Fruit fly (Drosophila melanogaster) whole organism, pupa: ENCODE data around the gene vas.

ENCODE experiments used
- CG10348 ChIP-seq: fragments of 200-800 bp; sonication (Bioruptor generic); IDR thresholded peaks from 2 replicates; pipeline ENCODE4 v1.3.6; 2022; ENCODE audit warnings: missing biosample characterization, missing genetic modification characterization
- CG12605 ChIP-seq: fragments of 200-800 bp; sonication (Bioruptor generic); IDR thresholded peaks from 2 replicates; pipeline ENCODE4 v1.3.6; 2022; ENCODE audit warnings: missing biosample characterization, missing genetic modification characterization
- CG13204 ChIP-seq: fragments of 200-800 bp; sonication (Bioruptor generic); optimal IDR thresholded peaks from 2 replicates; lab custom pipeline; 2018; ENCODE audit warnings: missing biosample characterization, mild to moderate bottlenecking, missing genetic modification characterization, moderate library complexity
- CG14655 ChIP-seq: fragments of 200-800 bp; sonication (Bioruptor generic); optimal IDR thresholded peaks from 3 replicates; lab custom pipeline; 2017; ENCODE audit warnings: mild to moderate bottlenecking, missing biosample characterization, missing genetic modification reagents, missing genetic modification characterization
- CG15710 ChIP-seq: fragments of 200-800 bp; sonication (Bioruptor generic); optimal IDR thresholded peaks from 2 replicates; lab custom pipeline; 2018; ENCODE audit warnings: missing biosample characterization, mild to moderate bottlenecking, missing genetic modification characterization, moderate library complexity
- CG17806 ChIP-seq: fragments of 200-800 bp; sonication (Bioruptor generic); optimal IDR thresholded peaks from 2 replicates; lab custom pipeline; 2018; ENCODE audit warnings: missing biosample characterization, mild to moderate bottlenecking, missing genetic modification characterization, moderate library complexity
- CG32121 ChIP-seq: fragments of 200-800 bp; sonication (Bioruptor generic); IDR thresholded peaks from 2 replicates; pipeline ENCODE4 v1.3.6; 2022; ENCODE audit warnings: missing biosample characterization, missing genetic modification characterization
- CG34367 ChIP-seq: fragments of 200-800 bp; sonication (Bioruptor generic); optimal IDR thresholded peaks from 2 replicates; lab custom pipeline; 2018; ENCODE audit warnings: missing biosample characterization, mild to moderate bottlenecking, missing genetic modification characterization
- CG4496 ChIP-seq: fragments of 200-800 bp; sonication (Bioruptor generic); IDR thresholded peaks from 3 replicates; pipeline ENCODE4 v1.3.6; 2022; ENCODE audit warnings: missing biosample characterization, missing genetic modification characterization
- CG8159 ChIP-seq: fragments of 200-800 bp; sonication (Bioruptor generic); optimal IDR thresholded peaks from 3 replicates; lab custom pipeline; 2018; ENCODE audit warnings: missing biosample characterization, mild to moderate bottlenecking, missing genetic modification characterization, moderate library complexity
- CG8301 ChIP-seq: fragments of 200-800 bp; sonication (Bioruptor generic); optimal IDR thresholded peaks from 2 replicates; lab custom pipeline; 2018; ENCODE audit warnings: missing biosample characterization, mild to moderate bottlenecking, missing genetic modification characterization
- CG9948 ChIP-seq: fragments of 200-800 bp; sonication (Bioruptor generic); optimal IDR thresholded peaks from 2 replicates; lab custom pipeline; 2018; ENCODE audit warnings: missing biosample characterization, mild to moderate bottlenecking, missing genetic modification characterization, moderate library complexity
- D1 ChIP-seq: fragments of 200-800 bp; sonication (Bioruptor generic); optimal IDR thresholded peaks from 2 replicates; lab custom pipeline; 2018; ENCODE audit warnings: missing biosample characterization, mild to moderate bottlenecking, missing genetic modification characterization, moderate library complexity
- EcR ChIP-seq: fragments of 200-800 bp; sonication (Bioruptor generic); optimal IDR thresholded peaks from 3 replicates; lab custom pipeline; 2019; ENCODE audit warnings: missing biosample characterization, missing genetic modification characterization, mild to moderate bottlenecking, moderate library complexity, missing genetic modification reagents
- Ets98B ChIP-seq: fragments of 200-800 bp; sonication (Bioruptor generic); IDR thresholded peaks from 2 replicates; pipeline ENCODE4 v1.3.6; 2022; ENCODE audit warnings: missing biosample characterization, missing genetic modification characterization
- Pif1A ChIP-seq: fragments of 200-800 bp; sonication (Bioruptor generic); optimal IDR thresholded peaks from 3 replicates; lab custom pipeline; 2016; ENCODE audit warnings: missing biosample characterization, missing genetic modification characterization
- Pif1B ChIP-seq: fragments of 200-800 bp; sonication (Bioruptor generic); optimal IDR thresholded peaks from 3 replicates; lab custom pipeline; 2016; ENCODE audit warnings: missing biosample characterization, missing genetic modification characterization
- Snoo ChIP-seq: fragments of 200-800 bp; sonication (Bioruptor generic); optimal IDR thresholded peaks from 3 replicates; lab custom pipeline; 2017; ENCODE audit warnings: missing biosample characterization, mild to moderate bottlenecking, missing genetic modification characterization, inconsistent platforms
- fd96Ca ChIP-seq: fragments of 200-800 bp; sonication (Bioruptor generic); IDR thresholded peaks from 3 replicates; pipeline ENCODE4 v1.3.6; 2022; ENCODE audit warnings: missing biosample characterization, missing genetic modification characterization
- gl ChIP-seq: fragments of 200-800 bp; sonication (Bioruptor generic); optimal IDR thresholded peaks from 2 replicates; lab custom pipeline; 2018; ENCODE audit warnings: missing biosample characterization, mild to moderate bottlenecking, missing genetic modification characterization
- rn ChIP-seq: fragments of 200-800 bp; sonication (Bioruptor generic); IDR thresholded peaks from 2 replicates; pipeline ENCODE4 v1.3.6; 2022; ENCODE audit warnings: missing biosample characterization, missing genetic modification characterization

vas gene

DNA sequence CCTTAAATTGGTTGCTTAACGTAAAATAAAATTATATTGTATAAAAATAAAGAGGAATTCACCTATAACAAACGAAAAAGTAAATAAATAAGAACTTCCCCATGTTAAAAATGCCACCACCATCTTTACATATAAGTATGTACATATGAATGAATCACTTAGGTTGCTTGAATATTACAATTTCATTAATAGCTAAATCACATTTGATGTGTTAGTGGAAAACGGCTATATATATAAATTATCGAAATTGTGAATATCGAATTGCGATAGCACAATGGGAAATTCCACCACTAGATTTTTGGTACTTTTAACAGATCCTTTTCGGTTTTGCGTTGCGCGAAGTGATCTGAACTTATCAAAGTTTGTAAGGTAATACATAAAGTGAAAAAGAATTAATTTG lies at the start of gene vas, which contains the start of gene solo:
vas (plus strand) TSS at position 289 of the 400 bp plus-strand sequence.
solo (plus strand) TSS at position 289 of the 400 bp plus-strand sequence.
- TF ChIP-seq CG15710 (tag; lab: Kevin White, UChicago) = peak; percentile 35
- TF ChIP-seq D1 (tag; lab: Kevin White, UChicago) = no peak
- TF ChIP-seq CG13204 (GFP tag; lab: Kevin White, UChicago) = no peak
- TF ChIP-seq fd96Ca (GFP tag; lab: Robert Waterston, UW) = no peak
- TF ChIP-seq CG10348 = no peak
- 0 out of 2 replicates have a peak, but pooled peaks have one; percentile 35 for TF ChIP-seq CG32121 (GFP tag; lab: Robert Waterston, UW)
- TF ChIP-seq CG8301 (tag; lab: Kevin White, UChicago) = peak; percentile 14
- peak; percentile 19 for TF ChIP-seq CG17806 (tag; lab: Kevin White, UChicago)

DNA sequence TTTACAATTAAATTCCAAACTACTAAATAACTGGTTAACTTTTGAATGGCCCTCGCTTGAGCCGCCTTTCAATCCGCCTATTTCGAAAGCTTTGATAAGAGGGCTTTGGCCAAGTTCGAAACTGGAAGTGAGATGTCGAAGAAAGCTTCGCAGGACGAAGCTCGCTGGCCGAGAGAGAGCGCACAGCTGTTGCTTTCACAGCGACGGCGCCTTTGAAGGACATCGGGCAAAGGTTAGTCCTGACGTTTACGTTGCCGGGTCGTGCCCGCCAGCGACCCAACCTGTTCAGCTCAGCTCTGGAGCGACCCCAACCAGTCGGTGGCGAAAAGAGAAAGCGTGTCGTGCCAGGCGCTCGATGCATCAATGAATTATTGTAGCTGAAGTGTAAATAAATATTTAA lies 49.7 kb upstream of the vas start:
- TF ChIP-seq CG10348 (no peak), EcR (no peak), CG9948 (tag; lab: Kevin White, UChicago) (no peak), CG15710 (tag; lab: Kevin White, UChicago) (no peak), fd96Ca (GFP tag; lab: Robert Waterston, UW) (no peak), gl (tag; lab: Kevin White, UChicago) (no peak)

DNA sequence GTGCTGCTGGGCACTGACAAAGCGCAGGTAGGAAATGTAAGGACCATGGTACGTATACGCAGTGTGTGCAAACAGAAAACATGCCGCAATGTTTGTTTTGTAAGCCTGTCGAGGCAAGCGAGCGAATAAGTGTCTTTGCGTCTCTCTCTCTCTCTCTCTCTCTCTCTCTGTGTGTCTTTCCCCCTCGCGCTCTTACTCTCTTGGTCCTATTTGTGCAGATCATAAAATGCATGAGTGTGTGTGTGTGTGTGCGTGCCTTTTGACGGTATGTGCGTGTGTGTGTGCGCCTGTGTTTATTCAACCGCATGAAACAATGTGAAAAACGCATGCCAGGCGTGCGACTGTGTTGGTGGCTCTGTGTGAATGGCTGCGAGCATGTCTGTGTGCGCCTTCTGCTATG lies 47.9 kb upstream of the vas start:
- TF ChIP-seq D1 (tag; lab: Kevin White, UChicago) (no peak), CG9948 (tag; lab: Kevin White, UChicago) (no peak), CG4496 (GFP tag; lab: Robert Waterston, UW) (0 out of 3 replicates have a peak, but pooled peaks have one; percentile 10), CG15710 (tag; lab: Kevin White, UChicago) (no peak)

DNA sequence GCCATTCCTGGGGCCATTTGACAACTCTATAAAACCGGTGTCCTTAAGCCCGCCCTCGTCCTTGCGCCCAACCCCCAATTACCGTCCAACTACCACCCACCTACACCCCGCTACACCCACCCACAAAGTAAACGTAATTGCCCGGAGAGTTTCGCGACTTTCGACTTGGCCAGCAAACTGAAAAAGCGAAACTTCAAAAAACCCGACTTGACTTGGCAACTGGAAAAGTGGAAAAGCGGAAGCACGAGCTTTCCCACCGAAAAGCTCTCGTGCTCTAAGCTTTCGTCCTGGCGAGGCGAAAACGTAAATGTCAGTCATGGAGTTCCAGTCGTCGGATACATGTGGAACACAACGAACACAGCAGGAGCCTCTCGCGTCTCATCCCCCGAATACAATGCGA lies 45.4 kb upstream of the vas start, which contains the start of gene GABA-B-R1:
GABA-B-R1 (plus strand) TSS at position 301 of the 400 bp plus-strand sequence.
- TF ChIP-seq rn (GFP tag; lab: Robert Waterston, UW) = no peak
- no peak for TF ChIP-seq CG13204 (GFP tag; lab: Kevin White, UChicago)
- TF ChIP-seq Ets98B (GFP tag; lab: Robert Waterston, UW) = no peak
- no peak for TF ChIP-seq CG10348
- no peak for TF ChIP-seq gl (tag; lab: Kevin White, UChicago)
- TF ChIP-seq Pif1A (GFP tag; lab: Kevin White, UChicago) = no peak
- TF ChIP-seq CG12605 (GFP tag; lab: Robert Waterston, UW) = no peak
- no peak for TF ChIP-seq EcR
- no peak for TF ChIP-seq fd96Ca (GFP tag; lab: Robert Waterston, UW)
- TF ChIP-seq CG8159 (tag; lab: Kevin White, UChicago) = no peak
- TF ChIP-seq CG14655 (GFP tag; lab: Kevin White, UChicago) = no peak
- no peak for TF ChIP-seq CG8301 (tag; lab: Kevin White, UChicago)
- TF ChIP-seq Pif1B = no peak
- TF ChIP-seq Snoo = no peak
- no peak for TF ChIP-seq CG9948 (tag; lab: Kevin White, UChicago)
- TF ChIP-seq, all 21 proteins: peak for 0

DNA sequence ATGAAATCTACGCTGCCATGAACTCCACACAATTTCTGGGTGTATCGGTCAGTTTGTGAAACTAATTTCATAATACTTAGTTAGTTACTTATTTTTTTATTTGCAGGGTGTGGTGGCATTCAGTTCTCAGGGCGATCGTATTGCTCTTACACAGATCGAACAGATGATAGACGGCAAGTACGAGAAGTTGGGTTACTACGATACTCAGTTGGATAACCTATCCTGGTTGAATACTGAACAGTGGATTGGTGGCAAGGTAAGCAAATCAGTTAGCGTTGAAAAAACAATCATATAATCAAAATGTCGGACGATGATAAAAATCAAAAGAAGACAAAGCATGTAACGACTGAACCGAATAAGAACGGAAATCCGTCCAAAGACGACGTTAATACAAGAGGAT lies 34.9 kb upstream of the vas start, which contains the start of gene CG33310:
CG33310 (plus strand) TSS at position 301 of the 400 bp plus-strand sequence.
- TF ChIP-seq rn (GFP tag; lab: Robert Waterston, UW) = no peak
- TF ChIP-seq Snoo = no peak
- no peak for TF ChIP-seq CG15710 (tag; lab: Kevin White, UChicago)
- TF ChIP-seq fd96Ca (GFP tag; lab: Robert Waterston, UW) = no peak
- TF ChIP-seq CG12605 (GFP tag; lab: Robert Waterston, UW) = no peak
- TF ChIP-seq CG8301 (tag; lab: Kevin White, UChicago) = no peak
- TF ChIP-seq CG4496 (GFP tag; lab: Robert Waterston, UW) = no peak
- TF ChIP-seq gl (tag; lab: Kevin White, UChicago) = no peak
- TF ChIP-seq CG8159 (tag; lab: Kevin White, UChicago) = no peak
- no peak for TF ChIP-seq CG34367 (tag; lab: Kevin White, UChicago)
- no peak for TF ChIP-seq EcR
- TF ChIP-seq Pif1A (GFP tag; lab: Kevin White, UChicago) = no peak
- TF ChIP-seq, all 21 proteins: peak for 0

DNA sequence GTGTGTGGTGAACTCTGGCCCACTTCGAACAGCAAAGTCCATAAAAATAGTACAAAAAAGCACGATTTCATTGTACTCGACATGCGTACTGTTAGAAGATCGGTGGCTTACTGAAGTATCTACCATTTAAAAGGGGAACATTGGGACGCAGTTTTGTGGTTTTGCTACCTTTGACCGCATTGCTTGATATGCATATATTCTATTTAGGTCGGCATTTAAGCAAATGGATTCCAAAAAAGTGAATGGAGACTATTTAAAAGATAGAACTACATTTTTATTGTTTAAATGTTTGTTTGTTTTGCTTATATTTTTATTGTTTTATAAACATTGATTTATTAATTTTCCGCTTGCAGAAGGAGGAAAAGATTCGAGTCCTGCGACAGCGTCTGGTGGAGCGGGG lies 29.8 kb upstream of the vas start, which contains the start of gene CG31832:
CG31832 (minus strand) TSS at position 101 of the 400 bp plus-strand sequence.
- TF ChIP-seq EcR (no peak), CG9948 (tag; lab: Kevin White, UChicago) (no peak), CG34367 (tag; lab: Kevin White, UChicago) (no peak), CG10348 (no peak), CG17806 (tag; lab: Kevin White, UChicago) (no peak), Snoo (no peak), Ets98B (GFP tag; lab: Robert Waterston, UW) (no peak), Pif1B (no peak), CG32121 (GFP tag; lab: Robert Waterston, UW) (no peak), CG15710 (tag; lab: Kevin White, UChicago) (no peak), CG14655 (GFP tag; lab: Kevin White, UChicago) (no peak), CG8301 (tag; lab: Kevin White, UChicago) (no peak), fd96Ca (GFP tag; lab: Robert Waterston, UW) (no peak)

DNA sequence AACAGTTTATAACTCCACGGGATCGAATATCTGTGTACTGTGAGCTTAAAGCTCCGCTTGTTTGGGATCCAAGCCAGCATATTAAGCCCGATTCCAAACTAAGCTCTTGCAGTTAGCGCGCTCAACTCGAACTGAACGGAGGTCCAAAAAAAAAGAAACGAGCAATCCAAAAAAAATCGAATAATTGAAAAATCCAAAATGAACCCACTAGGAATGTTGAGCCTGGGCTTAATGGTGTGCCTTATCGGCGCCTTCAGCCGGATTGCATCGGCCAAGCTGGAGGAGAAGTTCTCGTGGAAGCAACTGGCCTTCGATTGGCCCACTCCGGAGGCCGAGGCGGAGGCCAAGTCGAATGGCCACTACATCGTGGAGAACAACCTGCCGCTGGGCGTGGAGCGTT lies 26.1 kb upstream of the vas start, which contains the start of gene yellow-c:
yellow-c (plus strand) TSS at position 29 of the 400 bp plus-strand sequence.
- TF ChIP-seq CG14655 (GFP tag; lab: Kevin White, UChicago) = no peak
- TF ChIP-seq CG8159 (tag; lab: Kevin White, UChicago) = no peak
- TF ChIP-seq CG8301 (tag; lab: Kevin White, UChicago) = no peak
- TF ChIP-seq CG15710 (tag; lab: Kevin White, UChicago) = no peak
- no peak for TF ChIP-seq rn (GFP tag; lab: Robert Waterston, UW)
- no peak for TF ChIP-seq CG13204 (GFP tag; lab: Kevin White, UChicago)
